Fruit fly (Drosophila melanogaster) whole organism, adult: ENCODE results near the gene Spn.
A peak's percentile ranks its signal among the peaks of the same experiment; 100 is the strongest.

Experiments used
- CG11617 ChIP-seq: fragments of 200-800 bp; sonication (Bioruptor generic); optimal IDR thresholded peaks from 2 replicates; lab custom pipeline; 2017; ENCODE audit warnings: mild to moderate bottlenecking, missing biosample characterization, missing genetic modification reagents, missing genetic modification characterization
- CG12768 ChIP-seq: fragments of 200-800 bp; sonication (Bioruptor generic); optimal IDR thresholded peaks from 2 replicates; lab custom pipeline; 2017; ENCODE audit warnings: missing biosample characterization, missing genetic modification characterization, mild to moderate bottlenecking, moderate library complexity, missing genetic modification reagents
- CG14711 ChIP-seq: fragments of 200-800 bp; sonication (Bioruptor generic); optimal IDR thresholded peaks from 2 replicates; lab custom pipeline; 2018; ENCODE audit warnings: missing biosample characterization, mild to moderate bottlenecking, missing genetic modification characterization, moderate library complexity
- CG1620 ChIP-seq: fragments of 200-800 bp; sonication (Bioruptor generic); optimal IDR thresholded peaks from 2 replicates; lab custom pipeline; 2016; ENCODE audit warnings: missing biosample characterization, missing genetic modification characterization
- CG33017 ChIP-seq: fragments of 200-800 bp; sonication (Bioruptor generic); optimal IDR thresholded peaks from 2 replicates; lab custom pipeline; 2018; ENCODE audit warnings: missing biosample characterization, mild to moderate bottlenecking, missing genetic modification characterization, moderate library complexity
- CG5204 ChIP-seq: fragments of 200-800 bp; sonication (Bioruptor generic); optimal IDR thresholded peaks from 2 replicates; lab custom pipeline; 2016; ENCODE audit warnings: missing biosample characterization, missing genetic modification characterization
- CG7045 ChIP-seq: fragments of 200-800 bp; sonication (Bioruptor generic); optimal IDR thresholded peaks from 2 replicates; lab custom pipeline; 2017; ENCODE audit warnings: missing biosample characterization, mild to moderate bottlenecking, missing genetic modification characterization
- CG7101 ChIP-seq: fragments of 200-800 bp; sonication (Bioruptor generic); optimal IDR thresholded peaks from 2 replicates; lab custom pipeline; 2018; ENCODE audit warnings: missing biosample characterization, mild to moderate bottlenecking, missing genetic modification characterization, moderate library complexity
- Clk ChIP-seq: fragments of 200-800 bp; sonication (Bioruptor generic); optimal IDR thresholded peaks from 2 replicates; lab custom pipeline; 2017; ENCODE audit warnings: missing biosample characterization, missing genetic modification characterization
- Crg-1 ChIP-seq: fragments of 200-800 bp; sonication (Bioruptor generic); optimal IDR thresholded peaks from 2 replicates; lab custom pipeline; 2016; ENCODE audit warnings: missing biosample characterization, missing genetic modification characterization
- Hr96 ChIP-seq: fragments of 200-800 bp; sonication (Bioruptor generic); optimal IDR thresholded peaks from 2 replicates; lab custom pipeline; 2016; ENCODE audit warnings: missing biosample characterization, missing genetic modification characterization
- Mnt ChIP-seq: fragments of 200-800 bp; sonication (Bioruptor generic); optimal IDR thresholded peaks from 2 replicates; lab custom pipeline; 2016; ENCODE audit warnings: missing biosample characterization, mild to moderate bottlenecking, missing genetic modification characterization
- bab1 ChIP-seq: fragments of 200-800 bp; sonication (Bioruptor generic); optimal IDR thresholded peaks from 3 replicates; lab custom pipeline; 2019; ENCODE audit warnings: missing biosample characterization, mild to moderate bottlenecking, missing genetic modification characterization, moderate library complexity
- cic ChIP-seq: fragments of 200-800 bp; sonication (Bioruptor generic); optimal IDR thresholded peaks from 2 replicates; lab custom pipeline; 2017; ENCODE audit warnings: missing biosample characterization, mild to moderate bottlenecking, missing genetic modification characterization, moderate library complexity
- cnc ChIP-seq, 2 experiments: fragments of >200 bp; optimal IDR thresholded peaks; 2 replicates each; lab custom pipeline; 2017
- kay ChIP-seq: fragments of 200-800 bp; sonication (Bioruptor generic); peaks from one replicate; lab custom pipeline; 2016; ENCODE audit warnings: missing biosample characterization, missing genetic modification characterization, borderline replicate concordance
- ovo ChIP-seq: fragments of 200-800 bp; sonication (Bioruptor generic); optimal IDR thresholded peaks from 2 replicates; lab custom pipeline; 2016; ENCODE audit warnings: missing biosample characterization, missing genetic modification characterization
- pad ChIP-seq: fragments of 200-800 bp; sonication (Bioruptor generic); optimal IDR thresholded peaks from 3 replicates; lab custom pipeline; 2017; ENCODE audit warnings: missing biosample characterization, missing genetic modification characterization, mild to moderate bottlenecking, moderate library complexity, missing genetic modification reagents
- tj ChIP-seq: fragments of 200-800 bp; sonication (Bioruptor generic); optimal IDR thresholded peaks from 3 replicates; lab custom pipeline; 2017; ENCODE audit warnings: missing biosample characterization, mild to moderate bottlenecking, missing genetic modification characterization, moderate library complexity
- toe ChIP-seq: fragments of 200-800 bp; sonication (Bioruptor generic); optimal IDR thresholded peaks from 2 replicates; lab custom pipeline; 2016; ENCODE audit warnings: missing biosample characterization, missing genetic modification characterization

Spn gene

DNA sequence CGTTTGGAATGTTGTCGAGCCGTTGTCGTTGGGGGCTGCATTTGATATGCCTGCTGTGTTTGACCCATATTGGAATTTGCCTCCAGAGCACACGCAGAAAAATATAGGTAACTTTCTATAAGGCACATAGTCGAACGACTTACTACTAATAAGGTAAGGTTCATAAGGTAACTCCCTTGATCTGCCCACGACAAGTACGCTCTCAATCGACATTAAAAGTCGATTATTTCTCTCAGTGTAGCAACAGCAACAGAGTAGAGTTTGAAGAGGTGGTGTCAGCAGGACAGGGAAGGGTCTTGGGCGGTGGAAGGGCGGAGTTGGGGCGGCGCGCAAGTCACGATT, 20.4 kb downstream of the Spn start:
- TF ChIP-seq pad (no peak), Hr96 (GFP tag; lab: Kevin White, UChicago) (no peak), cic (GFP tag; lab: Kevin White, UChicago) (no peak), CG33017 (no peak)

- TF ChIP-seq Clk (GFP tag; lab: Kevin White, UChicago) (no peak), tj (no peak), CG5204 (GFP tag; lab: Kevin White, UChicago) (no peak), Crg-1 (GFP tag; lab: Kevin White, UChicago) (no peak), Mnt (no peak), CG11617 (no peak), ovo (no peak), CG7101 (tag; lab: Kevin White, UChicago) (no peak), bab1 (GFP tag; lab: Kevin White, UChicago) (no peak), cnc (optimal IDR thresholded peaks at IDR 0.05; lab: Kevin White, UChicago) (no peak), CG1620 (no peak), CG12768 (GFP tag; lab: Kevin White, UChicago) (no peak), CG7045 (GFP tag; lab: Kevin White, UChicago) (no peak), cic (GFP tag; lab: Kevin White, UChicago) (no peak), pad (no peak)
These were observed 20.9 kb downstream of the Spn start for dm6 chr3L:2533000-2533731.

DNA sequence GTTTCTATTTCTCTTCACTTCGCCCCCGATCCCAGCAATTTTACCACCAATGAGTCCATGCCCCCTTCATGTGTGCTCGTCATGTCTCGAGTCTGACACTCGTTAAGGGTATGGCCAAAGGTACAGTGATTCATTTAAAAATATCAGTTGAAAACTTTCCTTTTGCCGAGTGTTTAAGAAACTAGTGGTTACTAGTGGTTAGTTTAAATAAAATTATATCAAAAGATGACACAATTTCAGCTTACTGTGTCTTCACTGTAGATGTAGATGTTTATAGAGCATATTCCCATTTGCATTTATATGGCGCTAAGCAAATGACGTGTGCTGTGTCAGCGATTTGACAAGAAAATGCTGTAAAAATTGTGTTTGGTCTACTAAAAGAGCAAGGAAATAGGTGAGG, 21.7 kb downstream of the Spn start:
- no peak for TF ChIP-seq bab1 (GFP tag; lab: Kevin White, UChicago)
- no peak for TF ChIP-seq cic (GFP tag; lab: Kevin White, UChicago)
- TF ChIP-seq kay (GFP tag; lab: Kevin White, UChicago): no peak
- no peak for TF ChIP-seq Clk (GFP tag; lab: Kevin White, UChicago)
- TF ChIP-seq pad: no peak

DNA sequence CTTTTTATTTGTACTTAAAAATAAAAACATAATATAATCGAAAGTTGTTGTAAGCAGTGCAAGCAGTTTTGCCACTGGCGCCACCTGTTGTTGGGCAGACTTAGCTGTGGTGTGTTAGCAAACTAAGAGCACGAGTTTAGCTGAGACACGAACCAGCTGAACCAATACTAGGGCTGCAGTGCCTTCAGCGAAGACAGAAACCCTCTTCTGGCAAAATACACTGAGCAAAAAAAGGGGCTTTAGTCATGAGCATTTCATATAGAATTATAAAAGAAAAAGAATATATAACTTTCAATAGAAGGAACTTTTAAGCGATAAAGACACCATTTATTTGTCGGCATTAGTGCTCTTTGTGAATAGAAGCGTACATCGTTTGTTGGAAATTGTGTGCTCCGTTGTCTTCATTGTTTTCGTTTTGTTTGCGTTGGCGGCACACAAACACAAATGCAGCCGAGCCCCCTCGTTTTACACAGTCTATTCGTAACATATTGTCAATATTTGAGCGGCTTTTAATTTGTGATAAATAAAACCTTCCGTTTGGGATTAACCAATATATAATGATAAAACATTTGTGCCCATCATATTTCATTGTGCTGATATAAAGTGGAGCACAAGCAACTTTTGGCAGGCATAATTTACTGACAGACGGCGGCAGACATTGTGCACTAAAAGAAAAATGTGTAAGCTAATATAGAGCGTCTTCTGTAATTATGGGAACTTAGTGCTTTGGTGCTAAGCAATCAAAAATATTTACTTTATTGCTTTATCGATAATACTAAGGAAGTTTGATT, 22.5 kb downstream of the Spn start:
- TF ChIP-seq Crg-1 (GFP tag; lab: Kevin White, UChicago) (peak; percentile 41), CG11617 (peak; percentile 63), Clk (GFP tag; lab: Kevin White, UChicago) (peak; percentile 21), toe (peak; percentile 62), CG33017 (peak; percentile 46), CG5204 (GFP tag; lab: Kevin White, UChicago) (peak; percentile 58), CG7101 (tag; lab: Kevin White, UChicago) (peak; percentile 7), ovo (no peak), Hr96 (GFP tag; lab: Kevin White, UChicago) (peak; percentile 13), CG12768 (GFP tag; lab: Kevin White, UChicago) (peak; percentile 22), cnc (optimal IDR thresholded peaks at IDR 0.05; lab: Kevin White, UChicago) (no peak), kay (GFP tag; lab: Kevin White, UChicago) (no peak), cic (GFP tag; lab: Kevin White, UChicago) (peak; percentile 33), Mnt (peak; percentile 45), CG1620 (peak; percentile 46), bab1 (GFP tag; lab: Kevin White, UChicago) (peak; percentile 60), pad (peak; percentile 23), CG7045 (GFP tag; lab: Kevin White, UChicago) (peak; percentile 58), tj (peak; percentile 24), CG14711 (tag; lab: Kevin White, UChicago) (peak; percentile 47)

DNA sequence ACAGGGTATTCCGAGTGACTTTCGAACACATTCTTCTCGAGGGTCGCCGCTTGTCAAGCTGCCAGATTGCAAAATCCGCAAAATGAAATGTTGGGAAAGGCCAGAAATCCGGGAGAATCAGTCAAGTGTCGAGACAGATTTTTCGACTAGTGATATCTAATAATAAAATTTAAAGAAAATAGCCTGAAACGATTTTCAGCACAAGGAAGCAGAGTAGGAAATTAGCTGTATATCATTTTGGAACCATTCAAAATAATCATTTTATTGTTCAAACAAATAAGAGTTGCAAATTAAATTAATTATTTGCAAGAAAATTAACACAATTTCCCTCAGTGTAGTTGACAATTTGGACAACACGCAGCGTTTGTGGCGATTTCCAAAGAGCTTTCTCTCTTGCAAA, 23.5 kb downstream of the Spn start:
- TF ChIP-seq CG33017: no peak
- no peak for TF ChIP-seq tj
- TF ChIP-seq CG14711 (tag; lab: Kevin White, UChicago): no peak
- TF ChIP-seq CG12768 (GFP tag; lab: Kevin White, UChicago): no peak

DNA sequence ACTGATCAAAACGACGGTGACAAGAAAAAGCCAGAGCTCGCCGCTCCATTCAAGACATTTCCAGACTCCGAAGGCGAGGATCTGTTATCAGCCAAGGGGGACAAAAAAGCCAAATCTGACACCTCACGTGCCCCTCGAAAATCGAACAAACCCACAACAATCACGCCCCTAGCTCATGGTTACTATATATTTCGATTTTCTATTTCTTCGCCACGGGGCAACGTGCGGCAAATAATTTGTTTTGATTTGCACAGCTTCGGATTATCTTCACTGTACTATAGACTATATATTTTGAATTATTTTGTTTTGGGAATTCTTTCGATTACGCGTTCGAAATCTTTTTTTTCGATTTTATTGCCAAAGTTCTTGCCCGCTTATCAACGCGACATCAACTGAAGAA, 24.0 kb downstream of the Spn start:
- TF ChIP-seq CG11617 (no peak), Mnt (no peak), toe (no peak), Hr96 (GFP tag; lab: Kevin White, UChicago) (no peak), pad (no peak), CG12768 (GFP tag; lab: Kevin White, UChicago) (no peak), CG1620 (no peak), CG7045 (GFP tag; lab: Kevin White, UChicago) (no peak), bab1 (GFP tag; lab: Kevin White, UChicago) (no peak), kay (GFP tag; lab: Kevin White, UChicago) (no peak), CG7101 (tag; lab: Kevin White, UChicago) (no peak)

DNA sequence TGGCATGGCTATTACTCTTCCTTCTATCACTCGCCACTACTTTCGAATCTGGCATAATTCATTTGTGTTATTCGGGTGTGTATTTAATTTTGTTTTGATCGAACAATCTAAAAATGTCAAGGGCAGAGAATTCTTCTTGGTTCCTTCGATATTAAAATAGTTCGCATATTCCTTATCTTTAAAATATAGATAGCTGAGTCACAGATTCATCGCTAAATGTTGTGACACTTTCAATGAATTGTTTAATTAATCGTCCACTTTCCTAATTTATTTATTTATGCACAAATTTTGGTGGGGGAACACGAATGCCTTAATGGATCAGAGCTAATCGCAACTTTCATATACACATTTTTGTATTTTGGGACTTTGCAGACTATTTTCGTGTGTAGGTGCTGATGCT, 27.2 kb downstream of the Spn start, which contains the start of gene CG32295:
Gene CG32295 (minus strand): TSS at position 101 of the 400 bp plus-strand sequence.
- TF ChIP-seq ovo (no peak), CG1620 (no peak), toe (no peak), CG33017 (no peak), cnc (optimal IDR thresholded peaks at IDR 0.05; lab: Kevin White, UChicago) (no peak), CG11617 (no peak), Crg-1 (GFP tag; lab: Kevin White, UChicago) (no peak)
